Fruit fly (Drosophila melanogaster): Measurements from ENCODE around the gene CG31522.
A peak's percentile ranks its signal among the peaks of the same experiment; 100 is the strongest.

CG31522 gene

dm6 chr3R:4433441-4434077, 29.1 kb downstream of the CG31522 start, which contains the start of the genes eIF3a and CG1074 (continued):
- TF ChIP-seq CG12299 (tag; optimal IDR thresholded peaks at IDR 0.05) (peak; percentile 60), Taf1 (GFP tag; IDR thresholded peaks at IDR 0.05) (no peak), CG4730 (GFP tag; IDR thresholded peaks at IDR 0.05) (peak; percentile 38; the same call in 1 of the 2 replicates), CG3726 (GFP tag; IDR thresholded peaks at IDR 0.05) (no peak), Stat92E (GFP tag; optimal IDR thresholded peaks at IDR 0.05) (peak in 1 of 3 experiments; percentile 56), btn (GFP tag; optimal IDR thresholded peaks at IDR 0.05) (peak; percentile 22), pum (GFP tag; optimal IDR thresholded peaks at IDR 0.05) (peak; percentile 56), HHEX (GFP tag; optimal IDR thresholded peaks at IDR 0.05) (peak; percentile 74), Hand (GFP tag; optimal IDR thresholded peaks at IDR 0.05) (peak; percentile 35), nom (GFP tag; optimal IDR thresholded peaks at IDR 0.05) (peak; percentile 83), fd64A (GFP tag; optimal IDR thresholded peaks at IDR 0.05) (peak; percentile 60), zen2 (GFP tag; IDR thresholded peaks at IDR 0.05; ENCODE audit: partially characterized antibody) (peak; percentile 87), ash1 (GFP tag; optimal IDR thresholded peaks at IDR 0.05) (peak; percentile 78), ase (GFP tag; IDR thresholded peaks at IDR 0.05) (peak; percentile 48; the same call in 1 of the 3 replicates), Sox102F (GFP tag; optimal IDR thresholded peaks at IDR 0.05) (no peak), CG14710 (tag; optimal IDR thresholded peaks at IDR 0.05) (peak; percentile 80), cwo (GFP tag; optimal IDR thresholded peaks at IDR 0.05) (peak; percentile 30), CG13775 (GFP tag; optimal IDR thresholded peaks at IDR 0.05) (peak; percentile 71), CG10321 (GFP tag; IDR thresholded peaks at IDR 0.05) (peak; percentile 39; the same call in 1 of the 2 replicates), Fer2 (tag; optimal IDR thresholded peaks at IDR 0.05) (peak; percentile 33), gem (tag; optimal IDR thresholded peaks at IDR 0.05) (no peak), CG7987 (GFP tag; optimal IDR thresholded peaks at IDR 0.05) (peak; percentile 89), B-H2 (GFP tag; optimal IDR thresholded peaks at IDR 0.05) (peak; percentile 89), Camta (GFP tag; optimal IDR thresholded peaks at IDR 0.05) (peak; percentile 55), CG11398 (GFP tag; optimal IDR thresholded peaks at IDR 0.05) (peak; percentile 55), cg (GFP tag; optimal IDR thresholded peaks at IDR 0.05) (peak; percentile 9), HmgZ (tag; optimal IDR thresholded peaks at IDR 0.05) (peak; percentile 87), bowl (GFP tag; IDR thresholded peaks at IDR 0.05) (no peak), tio (GFP tag; optimal IDR thresholded peaks at IDR 0.05) (no peak), CG2120 (GFP tag; optimal IDR thresholded peaks at IDR 0.05) (peak; percentile 73), CG3065 (GFP tag; optimal IDR thresholded peaks at IDR 0.05) (no peak), vfl (GFP tag; optimal IDR thresholded peaks at IDR 0.05) (peak; percentile 55), CG15073 (GFP tag; optimal IDR thresholded peaks at IDR 0.05) (no peak), abd-A (tag; optimal IDR thresholded peaks at IDR 0.05) (no peak), CG6175 (GFP tag; IDR thresholded peaks at IDR 0.05) (peak; percentile 34; the same call in 1 of the 3 replicates), sna (GFP tag; IDR thresholded peaks at IDR 0.05; ENCODE audit: partially characterized antibody) (peak; percentile 93), Hr39 (optimal IDR thresholded peaks at IDR 0.05) (no peak), E2f1 (GFP tag; IDR thresholded peaks at IDR 0.05) (peak; percentile 49; the same call in 1 of the 2 replicates), fd3F (GFP tag; optimal IDR thresholded peaks at IDR 0.05) (peak; percentile 19), Usf (GFP tag; optimal IDR thresholded peaks at IDR 0.05) (no peak), CG14014 (GFP tag; IDR thresholded peaks at IDR 0.05) (peak; percentile 58; the same call in 1 of the 2 replicates), dm (GFP tag; optimal IDR thresholded peaks at IDR 0.05) (peak; percentile 99), CG5953 (GFP tag; IDR thresholded peaks at IDR 0.05) (no peak), CG18619 (GFP tag; optimal IDR thresholded peaks at IDR 0.05) (peak; percentile 70), kay (GFP tag; optimal IDR thresholded peaks at IDR 0.05) (no peak), ken (GFP tag; IDR thresholded peaks at IDR 0.05) (peak; percentile 45; the same call in 1 of the 3 replicates), CG17802 (tag; optimal IDR thresholded peaks at IDR 0.05) (peak; percentile 52), CG4424 (GFP tag; optimal IDR thresholded peaks at IDR 0.05) (peak; percentile 48), Kr (GFP tag; optimal IDR thresholded peaks at IDR 0.05) (no peak)
